Worm (Caenorhabditis elegans) whole organism, L3 larva: ENCODE data around the gene rgs-4.

ENCODE experiments used
- R02D3.7 ChIP-seq: fragments of 150-350 bp; optimal IDR thresholded peaks from 2 replicates; lab custom pipeline; 2014; ENCODE audit warnings: missing biosample characterization, missing genetic modification characterization
- aly-2 ChIP-seq: fragments of 150-350 bp; optimal IDR thresholded peaks from 2 replicates; lab custom pipeline; 2014; ENCODE audit warnings: missing biosample characterization, missing genetic modification characterization
- ama-1 ChIP-seq: fragments of 150-350 bp; optimal IDR thresholded peaks from 2 replicates; lab custom pipeline; 2018
- ceh-16 ChIP-seq: sonication (generic microtip); optimal IDR thresholded peaks from 2 replicates; lab custom pipeline; 2017; ENCODE audit warnings: missing biosample characterization, missing genetic modification characterization
- ceh-9 ChIP-seq: sonication (generic microtip); optimal IDR thresholded peaks from 2 replicates; lab custom pipeline; 2018; ENCODE audit warnings: missing biosample characterization, missing genetic modification characterization
- daf-12 ChIP-seq: fragments of 150-350 bp; optimal IDR thresholded peaks from 2 replicates; lab custom pipeline; 2014; ENCODE audit warnings: missing biosample characterization, missing genetic modification reagents, missing genetic modification characterization
- egl-27 ChIP-seq: sonication (generic microtip); optimal IDR thresholded peaks from 4 replicates; lab custom pipeline; 2017; ENCODE audit warnings: missing biosample characterization, missing genetic modification reagents, missing genetic modification characterization
- egl-5 ChIP-seq: fragments of 150-350 bp; optimal IDR thresholded peaks from 2 replicates; lab custom pipeline; 2017; ENCODE audit warnings: missing biosample characterization, missing genetic modification reagents, missing genetic modification characterization, inconsistent platforms
- elt-1 ChIP-seq: fragments of 150-350 bp; optimal IDR thresholded peaks from 2 replicates; lab custom pipeline; 2014; ENCODE audit warnings: missing biosample characterization, missing genetic modification characterization
- elt-2 ChIP-seq: sonication (generic microtip); optimal IDR thresholded peaks from 2 replicates; lab custom pipeline; 2016; ENCODE audit warnings: missing genetic modification reagents, mild to moderate bottlenecking, missing genetic modification characterization, missing compliant biosample characterization
- elt-3 ChIP-seq, 3 experiments: fragments of 150-350 bp in 1 of 3; sonication (generic microtip) in 2 of 3; optimal IDR thresholded peaks; 2 replicates in 2 of 3; 4 replicates in 1 of 3; lab custom pipeline; 2014 to 2017; ENCODE audit warnings: missing biosample characterization in 3 of 3, missing genetic modification characterization in 3 of 3
- eor-1 ChIP-seq, 2 experiments: fragments of 150-350 bp; optimal IDR thresholded peaks; 2 replicates each; lab custom pipeline; 2014 to 2018; ENCODE audit warnings: missing biosample characterization in 2 of 2, missing genetic modification characterization in 2 of 2
- fkh-10 ChIP-seq: sonication (generic microtip); optimal IDR thresholded peaks from 2 replicates; lab custom pipeline; 2017; ENCODE audit warnings: missing biosample characterization, missing genetic modification reagents, missing genetic modification characterization
- fos-1 ChIP-seq: fragments of 150-350 bp; optimal IDR thresholded peaks from 2 replicates; lab custom pipeline; 2014; ENCODE audit warnings: missing biosample characterization, missing genetic modification characterization
- hmg-11 ChIP-seq: sonication (generic microtip); optimal IDR thresholded peaks from 2 replicates; lab custom pipeline; 2016; ENCODE audit warnings: missing genetic modification characterization, missing compliant biosample characterization
- jun-1 ChIP-seq: fragments of 150-350 bp; optimal IDR thresholded peaks from 2 replicates; lab custom pipeline; 2014; ENCODE audit warnings: missing biosample characterization, missing genetic modification reagents, missing genetic modification characterization
- lin-15B ChIP-seq: fragments of 150-350 bp; optimal IDR thresholded peaks from 2 replicates; lab custom pipeline; 2014; ENCODE audit warnings: missing biosample characterization, missing genetic modification characterization
- lin-39 ChIP-seq: fragments of 150-350 bp; optimal IDR thresholded peaks from 2 replicates; lab custom pipeline; 2018; ENCODE audit warnings: missing biosample characterization, missing genetic modification reagents, missing genetic modification characterization
- lsy-12 ChIP-seq: sonication (generic microtip); optimal IDR thresholded peaks from 2 replicates; lab custom pipeline; 2016; ENCODE audit warnings: mild to moderate bottlenecking, missing genetic modification characterization, missing compliant biosample characterization
- mdl-1 ChIP-seq: fragments of 150-350 bp; optimal IDR thresholded peaks from 2 replicates; lab custom pipeline; 2014; ENCODE audit warnings: missing biosample characterization, missing genetic modification characterization
- mml-1 ChIP-seq: fragments of 150-350 bp; sonication (generic microtip); optimal IDR thresholded peaks from 3 replicates; lab custom pipeline; 2014; ENCODE audit warnings: missing biosample characterization, missing genetic modification characterization
- nfya-1 ChIP-seq: sonication (generic microtip); optimal IDR thresholded peaks from 2 replicates; lab custom pipeline; 2017; ENCODE audit warnings: missing genetic modification characterization, mild to moderate bottlenecking, missing compliant biosample characterization, antibody characterized with exemption, moderate library complexity; ENCODE audit not compliant: insufficient read depth
- nhr-11 ChIP-seq: fragments of 150-350 bp; optimal IDR thresholded peaks from 2 replicates; lab custom pipeline; 2014; ENCODE audit warnings: missing biosample characterization, missing genetic modification characterization
- nhr-23 ChIP-seq: fragments of 150-350 bp; optimal IDR thresholded peaks from 2 replicates; lab custom pipeline; 2014; ENCODE audit warnings: missing biosample characterization, missing genetic modification reagents, missing genetic modification characterization
- nhr-237 ChIP-seq: fragments of 150-350 bp; optimal IDR thresholded peaks from 2 replicates; lab custom pipeline; 2014; ENCODE audit warnings: missing biosample characterization, missing genetic modification characterization
- nhr-25 ChIP-seq: sonication (generic microtip); optimal IDR thresholded peaks from 2 replicates; lab custom pipeline; 2017; ENCODE audit warnings: missing biosample characterization, missing genetic modification characterization
- nhr-28 ChIP-seq: fragments of 150-350 bp; optimal IDR thresholded peaks from 2 replicates; lab custom pipeline; 2014; ENCODE audit warnings: missing biosample characterization, missing genetic modification characterization
- nhr-76 ChIP-seq: fragments of 150-350 bp; sonication (generic microtip); optimal IDR thresholded peaks from 5 replicates; lab custom pipeline; 2014; ENCODE audit warnings: missing biosample characterization, missing genetic modification characterization
- pha-4 ChIP-seq: fragments of 150-350 bp; optimal IDR thresholded peaks from 2 replicates; lab custom pipeline; 2014; ENCODE audit warnings: missing biosample characterization, missing genetic modification reagents, missing genetic modification characterization
- pqm-1 ChIP-seq: fragments of 150-350 bp; optimal IDR thresholded peaks from 2 replicates; lab custom pipeline; 2017; ENCODE audit warnings: missing biosample characterization, missing genetic modification characterization, inconsistent platforms
- skn-1 ChIP-seq: fragments of 150-350 bp; optimal IDR thresholded peaks from 2 replicates; lab custom pipeline; 2014; ENCODE audit warnings: missing biosample characterization, missing genetic modification characterization
- snpc-4 ChIP-seq: fragments of 150-350 bp; optimal IDR thresholded peaks from 2 replicates; lab custom pipeline; 2014; ENCODE audit warnings: missing biosample characterization, missing genetic modification characterization
- tbx-2 ChIP-seq: sonication (generic microtip); optimal IDR thresholded peaks from 2 replicates; lab custom pipeline; 2016; ENCODE audit warnings: mild to moderate bottlenecking, missing genetic modification characterization, missing compliant biosample characterization
- unc-62 ChIP-seq: fragments of 150-350 bp; sonication (generic microtip); optimal IDR thresholded peaks from 4 replicates; lab custom pipeline; 2014; ENCODE audit warnings: missing biosample characterization, missing genetic modification reagents, missing genetic modification characterization
- zag-1 ChIP-seq: fragments of 150-350 bp; optimal IDR thresholded peaks from 2 replicates; lab custom pipeline; 2014; ENCODE audit warnings: missing biosample characterization, missing genetic modification characterization
- ztf-11 ChIP-seq: fragments of 150-350 bp; optimal IDR thresholded peaks from 2 replicates; lab custom pipeline; 2014; ENCODE audit warnings: missing biosample characterization, missing genetic modification characterization

The rgs-4 gene

DNA sequence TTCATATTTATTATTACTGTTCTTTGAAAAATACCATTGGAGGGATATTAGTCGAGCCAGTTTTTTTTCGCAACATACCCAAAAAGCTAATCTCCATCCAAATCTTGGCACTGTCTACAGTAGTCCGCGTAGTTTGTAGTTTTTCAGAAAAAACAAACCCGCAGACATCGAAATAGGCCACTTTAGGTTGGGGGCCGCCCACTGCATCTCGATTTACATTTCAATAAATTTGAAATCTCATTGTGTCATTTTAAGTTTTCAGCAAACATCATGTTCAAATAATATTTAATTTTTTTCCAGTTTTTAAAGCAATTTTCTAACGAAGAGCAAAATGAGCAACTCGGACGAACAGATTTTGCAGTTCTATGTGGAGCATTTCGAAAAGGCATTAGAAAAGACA lies 14.2 kb upstream of the rgs-4 start, which contains the start of gene nhr-235:
nhr-235 (plus strand) TSS at position 301 of the 400 bp plus-strand sequence.
- no peak for TF ChIP-seq zag-1 (tag; lab: Kevin White, UChicago)
- TF ChIP-seq ama-1 (lab: Kevin White, UChicago) = no peak
- TF ChIP-seq daf-12 (tag; lab: Kevin White, UChicago) = no peak
- no peak for TF ChIP-seq jun-1 (tag; lab: Kevin White, UChicago)
- no peak for TF ChIP-seq lsy-12

- TF ChIP-seq mdl-1 (tag; lab: Kevin White, UChicago) = no peak
- no peak for TF ChIP-seq snpc-4
- TF ChIP-seq nhr-237 (tag; lab: Kevin White, UChicago) = no peak
- TF ChIP-seq tbx-2 (tag; lab: Kevin White, UChicago) = no peak
- no peak for TF ChIP-seq lin-39 (tag; lab: Kevin White, UChicago)
- no peak for TF ChIP-seq elt-3 (tag; optimal IDR thresholded peaks at IDR 0.05; lab: Kevin White, UChicago)
- no peak for TF ChIP-seq ceh-9 (tag; lab: Kevin White, UChicago)
- TF ChIP-seq zag-1 (tag; lab: Kevin White, UChicago) = no peak
- no peak for TF ChIP-seq elt-2 (tag; lab: Kevin White, UChicago)
- TF ChIP-seq R02D3.7 (tag; lab: Kevin White, UChicago) = no peak
- no peak for TF ChIP-seq skn-1
- TF ChIP-seq ztf-11 (tag; lab: Kevin White, UChicago) = no peak
- no peak for TF ChIP-seq ceh-16 (tag; lab: Kevin White, UChicago)
- no peak for TF ChIP-seq nhr-76 (tag; lab: Kevin White, UChicago)
- TF ChIP-seq nhr-25 (tag; lab: Kevin White, UChicago) = no peak
- TF ChIP-seq eor-1 (tag; optimal IDR thresholded peaks at IDR 0.05; lab: Kevin White, UChicago) = no peak
These were observed 1.3 kb downstream of the rgs-4 start for ce11 chrII:12655816-12656215.

DNA sequence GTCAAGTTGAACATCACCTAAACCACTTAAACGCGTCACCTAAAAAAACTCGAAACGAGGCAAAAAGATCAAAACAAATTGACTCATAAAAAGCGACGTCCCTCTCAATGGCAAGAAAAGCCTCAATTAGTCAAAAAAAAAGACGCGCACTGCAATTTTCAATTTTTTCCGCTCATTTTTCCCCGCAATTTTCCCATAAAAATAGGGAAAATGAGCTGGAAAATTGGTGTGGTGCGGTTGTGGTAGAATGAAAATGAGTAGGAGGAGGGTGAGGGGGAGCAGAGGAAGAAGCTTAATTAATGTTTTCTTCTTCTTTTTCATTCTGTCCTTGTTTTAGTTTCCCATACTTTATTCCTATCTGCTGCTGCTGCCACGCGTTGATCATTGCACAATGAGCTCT lies 3.1 kb downstream of the rgs-4 start:
- TF ChIP-seq nhr-11 (tag; lab: Kevin White, UChicago) (no peak), jun-1 (tag; lab: Kevin White, UChicago) (no peak), nhr-28 (tag; lab: Kevin White, UChicago) (no peak), egl-27 (tag; lab: Kevin White, UChicago) (no peak), nhr-76 (tag; lab: Kevin White, UChicago) (no peak), pha-4 (tag; lab: Kevin White, UChicago) (no peak)

DNA sequence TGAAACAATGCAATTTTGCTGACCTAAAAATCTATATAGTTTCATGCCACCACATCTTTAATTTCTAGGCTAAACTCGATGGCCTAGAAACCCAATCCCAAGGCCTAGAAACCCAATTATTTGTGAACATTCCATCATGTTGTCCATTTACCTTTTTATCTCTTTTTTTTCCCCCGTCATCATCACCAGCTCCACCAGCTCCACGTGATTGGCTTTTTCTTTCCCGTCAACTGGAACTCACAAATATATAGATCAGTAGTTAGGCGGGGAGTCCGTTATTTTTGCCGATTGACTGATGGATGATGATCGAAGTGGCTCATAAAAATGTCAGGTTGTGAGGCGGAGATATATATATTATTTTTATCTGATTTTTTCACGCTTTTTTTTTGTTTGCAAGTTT lies 3.9 kb downstream of the rgs-4 start:
- peak; percentile 20 for TF ChIP-seq snpc-4
- TF ChIP-seq aly-2 = no peak
- no peak for TF ChIP-seq R02D3.7 (tag; lab: Kevin White, UChicago)
- peak; percentile 79 for TF ChIP-seq egl-5 (tag; lab: Kevin White, UChicago)
- no peak for TF ChIP-seq elt-2 (tag; lab: Kevin White, UChicago)

ce11 chrII:12659676-12660371 lies 5.3 kb downstream of the rgs-4 start:
- TF ChIP-seq elt-1 (no peak), nhr-11 (tag; lab: Kevin White, UChicago) (no peak), mml-1 (tag; lab: Kevin White, UChicago) (no peak), aly-2 (no peak), fkh-10 (GFP tag; lab: Kevin White, UChicago) (no peak), nhr-76 (tag; lab: Kevin White, UChicago) (no peak), nfya-1 (tag; lab: Kevin White, UChicago) (peak; percentile 38), hmg-11 (peak; percentile 38), lin-39 (tag; lab: Kevin White, UChicago) (peak; percentile 47), snpc-4 (peak; percentile 34), fos-1 (tag; lab: Kevin White, UChicago) (no peak), nhr-23 (no peak), pqm-1 (no peak), ztf-11 (tag; lab: Kevin White, UChicago) (no peak), egl-5 (tag; lab: Kevin White, UChicago) (peak; percentile 2), elt-2 (tag; lab: Kevin White, UChicago) (no peak), unc-62 (GFP tag; lab: Kevin White, UChicago) (no peak), lin-15B (tag; lab: Kevin White, UChicago) (peak; percentile 22), mdl-1 (tag; lab: Kevin White, UChicago) (no peak)
